Fruit fly (Drosophila melanogaster): Measurements from ENCODE around the gene MED10.

MED10 gene

DNA sequence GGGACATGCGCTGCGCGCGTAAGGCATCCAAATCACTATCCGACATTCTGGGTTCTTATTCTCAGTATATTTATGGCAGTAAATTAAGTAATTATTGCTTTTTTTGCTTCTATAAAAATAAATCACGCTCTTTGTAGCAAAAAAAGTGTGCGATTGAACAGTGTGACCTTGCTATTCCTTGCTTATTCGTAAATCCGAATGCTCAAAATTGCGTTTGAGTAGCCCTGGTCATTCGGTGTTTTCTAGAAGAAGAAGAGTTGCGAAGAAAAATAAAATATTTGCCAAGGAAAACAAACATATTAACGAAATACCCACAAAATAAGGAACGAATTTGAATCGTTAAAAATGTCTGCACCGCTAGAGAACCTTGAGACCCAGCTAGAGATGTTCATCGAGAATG lies at the start of gene MED10, which contains the start of gene PDCD-5:
Gene MED10, plus strand, starts transcription at position 228 of the 400 bp plus-strand sequence.
Gene PDCD-5, minus strand, starts transcription at position 182 of the 400 bp plus-strand sequence.
- TF ChIP-seq CG17801 (GFP tag; optimal IDR thresholded peaks at IDR 0.05; ENCODE audit: partially characterized antibody) = peak; percentile 60

DNA sequence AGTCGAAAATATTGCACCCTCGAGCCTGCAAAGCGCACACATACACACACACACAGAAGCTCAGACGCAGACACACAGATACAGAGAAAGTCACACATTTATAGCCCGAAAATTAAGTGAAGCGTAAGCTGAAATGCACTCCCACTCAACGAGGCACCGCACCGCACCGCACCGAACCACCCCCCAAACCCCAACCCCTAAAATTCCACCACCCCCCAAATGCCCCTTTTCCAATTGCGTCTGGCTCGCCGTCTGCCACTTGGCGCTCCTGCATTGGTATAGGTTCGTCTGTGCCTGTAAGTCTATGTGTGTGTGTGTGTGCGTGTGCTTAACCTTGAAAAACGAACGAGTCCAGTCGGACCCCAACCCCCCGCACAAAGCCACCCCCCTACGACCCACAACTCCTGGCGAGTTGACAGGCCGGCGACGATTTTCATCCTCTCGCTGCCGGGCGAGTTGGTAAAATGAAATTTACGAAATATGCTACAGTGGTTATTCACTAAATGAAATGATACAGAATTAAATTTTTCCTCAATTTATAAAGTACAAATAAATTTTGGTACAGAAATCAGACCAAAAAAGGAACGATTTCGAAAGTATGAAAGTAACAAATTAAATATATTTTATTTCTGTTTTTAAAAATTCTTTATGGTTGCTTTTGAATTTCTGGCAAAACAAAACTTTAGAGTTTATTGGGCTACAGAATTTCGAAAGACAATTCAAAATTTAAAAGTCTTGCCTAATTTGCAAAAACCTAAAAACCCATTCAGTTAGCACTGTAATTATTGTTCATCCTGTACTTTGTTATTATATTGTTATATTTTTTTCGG lies 49.0 kb upstream of the MED10 start:
- TF ChIP-seq CG17801 (GFP tag; optimal IDR thresholded peaks at IDR 0.05; ENCODE audit: partially characterized antibody) = no peak

DNA sequence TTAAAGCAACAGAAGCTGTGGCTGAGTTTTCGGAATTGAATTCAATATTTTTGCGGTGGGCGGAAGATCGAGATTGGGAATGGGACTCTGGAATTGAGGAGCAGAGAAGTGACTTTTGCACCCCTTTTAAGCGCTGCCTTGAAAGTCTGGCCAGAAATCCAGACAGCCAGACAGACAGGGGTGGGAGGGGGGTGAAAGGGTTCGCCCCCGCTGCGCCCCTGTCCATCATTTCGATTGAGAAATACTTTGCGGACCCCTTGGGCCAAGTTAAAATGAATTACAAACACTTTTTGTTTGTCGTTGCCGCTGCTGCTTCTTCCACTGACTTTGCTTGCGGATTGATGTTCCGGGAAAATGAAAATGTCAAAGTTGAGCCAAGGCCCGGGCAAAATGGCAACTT lies 48.4 kb upstream of the MED10 start:
- no peak for TF ChIP-seq CG17801 (GFP tag; optimal IDR thresholded peaks at IDR 0.05; ENCODE audit: partially characterized antibody)

- TF ChIP-seq CG17801 (GFP tag; optimal IDR thresholded peaks at IDR 0.05; ENCODE audit: partially characterized antibody) = no peak
Observed at dm6 chr3L:16189058-16189924, 42.6 kb upstream of the MED10 start.

- no peak for TF ChIP-seq CG17801 (GFP tag; optimal IDR thresholded peaks at IDR 0.05; ENCODE audit: partially characterized antibody)
Observed at dm6 chr3L:16189925-16190231, 42.0 kb upstream of the MED10 start.

dm6 chr3L:16190885-16191284 lies 41.0 kb upstream of the MED10 start:
- no peak for TF ChIP-seq CG17801 (GFP tag; optimal IDR thresholded peaks at IDR 0.05; ENCODE audit: partially characterized antibody)

DNA sequence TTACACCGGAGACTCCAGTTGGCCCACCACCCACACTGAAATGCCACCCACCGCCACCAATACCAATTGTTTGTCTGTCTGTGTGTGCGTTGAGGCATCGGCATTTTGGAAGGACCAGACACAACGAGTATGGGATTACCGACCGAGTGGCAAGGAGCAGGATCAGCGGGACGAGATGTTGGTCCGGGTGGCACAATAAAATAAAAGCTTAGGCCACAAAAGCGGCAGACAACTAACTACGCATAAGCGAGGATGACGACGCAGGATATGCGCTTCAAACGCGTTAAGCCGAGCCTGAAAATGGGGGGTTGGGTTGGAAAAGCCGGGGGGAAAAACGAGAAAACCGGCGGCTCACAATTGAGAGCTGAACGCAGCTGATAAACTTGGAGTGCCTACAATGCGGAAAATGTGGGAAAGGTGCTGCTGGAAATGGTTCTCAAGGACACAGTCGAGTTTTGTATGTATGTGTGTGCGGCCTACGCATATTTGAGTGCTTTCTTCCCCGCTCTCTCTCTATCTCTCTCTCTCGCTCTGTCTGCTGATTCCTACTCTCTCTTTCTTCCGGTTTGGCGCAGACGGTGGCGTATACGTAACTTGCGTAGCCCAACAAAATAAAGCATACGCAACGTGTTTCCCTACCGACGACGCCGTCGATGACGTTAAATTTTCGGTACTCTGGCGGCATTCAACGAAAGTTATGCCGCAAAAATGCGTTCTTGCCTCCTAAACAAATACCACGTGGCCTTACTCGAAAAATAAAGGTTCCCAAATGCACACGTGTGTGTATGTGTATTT lies 39.1 kb upstream of the MED10 start:
- TF ChIP-seq CG17801 (GFP tag; optimal IDR thresholded peaks at IDR 0.05; ENCODE audit: partially characterized antibody) = no peak

DNA sequence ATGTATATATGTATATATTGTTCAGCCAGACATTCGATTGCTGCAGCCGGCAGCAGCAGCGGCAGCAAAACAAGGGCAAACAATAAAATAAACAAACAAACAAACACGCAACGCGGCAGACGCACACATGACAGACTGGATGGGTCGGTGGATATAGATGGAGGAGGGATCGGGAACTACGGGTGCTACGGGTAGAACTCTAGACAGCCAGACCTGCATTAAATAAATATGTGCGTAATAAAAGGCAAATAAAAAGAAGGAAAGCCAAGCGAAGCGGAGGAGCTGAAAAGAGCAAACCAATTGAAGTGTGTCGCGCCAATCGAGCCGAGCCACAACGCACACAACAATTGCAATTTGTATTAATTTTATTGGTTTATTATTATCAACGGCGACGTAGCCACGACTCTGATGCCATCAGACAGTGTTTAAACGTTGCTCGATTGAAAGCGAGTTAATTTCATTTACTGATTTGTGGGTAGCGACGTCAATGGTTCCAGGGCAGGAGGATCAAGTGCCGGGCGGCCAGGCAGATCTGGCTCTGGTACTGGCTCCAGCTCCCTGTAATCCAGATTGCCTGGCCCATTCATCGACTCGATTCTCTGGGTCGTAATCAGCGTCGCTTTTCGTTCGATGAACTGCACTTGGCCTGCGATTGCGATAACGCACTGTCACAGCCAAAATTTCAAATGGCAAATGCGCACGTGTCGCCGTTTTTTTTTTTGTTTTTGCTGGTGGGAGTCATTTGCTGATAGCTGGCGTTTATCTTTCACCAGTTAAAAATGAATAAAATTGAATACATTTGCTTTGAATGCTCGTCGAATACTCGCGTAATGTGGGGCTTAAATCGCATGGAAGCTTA lies 37.8 kb upstream of the MED10 start:
- TF ChIP-seq CG17801 (GFP tag; optimal IDR thresholded peaks at IDR 0.05; ENCODE audit: partially characterized antibody) = no peak

DNA sequence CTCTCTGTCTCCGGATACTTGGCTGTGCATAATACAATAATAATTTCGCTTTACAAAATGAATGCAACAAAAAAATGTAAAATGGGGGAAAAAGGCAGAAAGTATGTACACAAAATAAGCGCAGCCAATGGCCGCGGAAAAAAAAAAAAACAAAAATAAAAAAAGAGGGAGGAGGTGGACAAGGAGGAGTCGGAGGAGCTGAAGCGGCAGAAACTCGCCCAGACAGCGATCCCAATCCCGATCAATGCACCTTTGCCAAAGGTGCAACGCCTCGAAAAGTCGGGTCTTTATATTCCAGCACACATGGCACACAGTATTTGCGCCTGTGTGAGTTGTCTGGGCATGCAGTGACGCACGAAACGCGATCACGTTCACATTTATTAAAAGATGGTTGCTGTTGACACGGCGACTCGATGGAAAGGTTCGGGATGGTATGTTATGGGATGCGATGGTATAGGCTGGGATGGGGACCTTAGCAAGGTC lies 36.4 kb upstream of the MED10 start:
- no peak for TF ChIP-seq CG17801 (GFP tag; optimal IDR thresholded peaks at IDR 0.05; ENCODE audit: partially characterized antibody)

DNA sequence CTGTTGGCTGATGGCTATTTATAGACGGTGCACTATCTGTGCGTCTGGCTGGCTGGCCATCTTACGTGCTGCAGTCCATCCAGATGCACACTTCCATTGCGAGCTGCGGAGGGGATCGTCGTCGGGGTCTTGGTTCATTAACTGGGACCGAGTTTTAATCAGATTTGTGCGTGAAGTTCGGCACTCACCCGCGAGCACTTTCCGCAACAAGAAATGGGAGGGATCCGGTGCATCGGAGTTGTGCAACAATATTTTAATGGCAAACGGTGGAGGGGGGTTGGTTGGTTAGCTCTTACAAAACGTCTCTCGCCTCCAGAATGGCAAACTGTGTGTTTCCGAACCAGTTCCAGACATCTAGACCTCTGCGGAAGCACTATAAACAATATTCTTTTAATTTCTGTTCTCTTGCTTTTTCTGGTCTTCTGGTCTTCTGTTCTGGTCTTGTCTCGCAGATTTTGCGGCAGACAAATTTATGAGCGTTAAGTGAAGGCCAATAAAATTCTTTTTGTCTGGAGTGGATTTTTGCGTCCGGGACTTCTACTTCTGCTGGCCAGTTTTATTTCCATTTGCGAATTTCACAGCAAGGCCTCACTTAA lies 35.2 kb upstream of the MED10 start:
- no peak for TF ChIP-seq CG17801 (GFP tag; optimal IDR thresholded peaks at IDR 0.05; ENCODE audit: partially characterized antibody)

DNA sequence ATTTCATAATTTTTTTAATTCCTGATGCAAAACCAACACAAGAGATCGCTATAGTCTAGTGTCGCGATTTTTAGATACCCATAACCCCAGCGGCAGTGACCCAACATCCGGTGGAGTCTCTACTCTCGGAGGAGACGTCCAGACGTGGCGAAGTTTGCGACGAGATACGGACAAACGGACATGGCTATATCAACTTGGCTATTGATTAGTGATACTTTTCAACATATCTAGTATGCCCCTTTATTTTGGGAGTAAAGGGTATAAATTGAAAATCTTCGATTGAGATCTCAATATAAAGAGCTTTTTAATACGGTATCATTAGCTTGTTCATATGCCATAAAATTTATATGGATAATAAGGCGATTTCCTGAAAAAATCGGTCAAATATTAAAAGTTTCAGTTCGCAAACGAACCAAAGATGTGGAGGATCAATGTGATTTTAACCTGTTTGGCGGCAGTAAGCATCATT lies 34.4 kb upstream of the MED10 start, which contains the start of gene CG33687:
Gene CG33687, plus strand, starts transcription at position 419 of the 469 bp plus-strand sequence.
- no peak for TF ChIP-seq CG17801 (GFP tag; optimal IDR thresholded peaks at IDR 0.05; ENCODE audit: partially characterized antibody)

- TF ChIP-seq CG17801 (GFP tag; optimal IDR thresholded peaks at IDR 0.05; ENCODE audit: partially characterized antibody) = no peak
Observed at dm6 chr3L:16198920-16199319, 33.0 kb upstream of the MED10 start, which contains the start of gene CG33688. Gene CG33688, plus strand, starts transcription at chr3L:16199220.

- TF ChIP-seq CG17801 (GFP tag; optimal IDR thresholded peaks at IDR 0.05; ENCODE audit: partially characterized antibody) = no peak
Observed at dm6 chr3L:16199929-16200328, 32.0 kb upstream of the MED10 start, which contains the start of gene CG33689. Gene CG33689, plus strand, starts transcription at chr3L:16200229.

Data from ovary, adult (tissue).